Worm (Caenorhabditis elegans) whole organism, L2 larva: ENCODE data around the gene C47D12.2.

Source experiments
- R02D3.7 ChIP-seq: fragments of 150-350 bp; optimal IDR thresholded peaks from 2 replicates; lab custom pipeline; 2014; ENCODE audit warnings: missing biosample characterization, missing genetic modification characterization
- ama-1 ChIP-seq: fragments of 150-350 bp; optimal IDR thresholded peaks from 2 replicates; lab custom pipeline; 2018; ENCODE audit warnings: inconsistent platforms
- ceh-82 ChIP-seq: fragments of 150-350 bp; optimal IDR thresholded peaks from 2 replicates; lab custom pipeline; 2014; ENCODE audit warnings: missing biosample characterization, missing genetic modification characterization
- egl-27 ChIP-seq: sonication (generic microtip); optimal IDR thresholded peaks from 3 replicates; lab custom pipeline; 2017; ENCODE audit warnings: missing biosample characterization, missing genetic modification reagents, missing genetic modification characterization
- lin-39 ChIP-seq: fragments of 150-350 bp; optimal IDR thresholded peaks from 2 replicates; lab custom pipeline; 2014; ENCODE audit warnings: missing biosample characterization, missing genetic modification reagents, missing genetic modification characterization
- mdl-1 ChIP-seq, 2 experiments: fragments of 150-350 bp in 1 of 2; sonication (generic microtip) in 1 of 2; optimal IDR thresholded peaks; 2 replicates each; lab custom pipeline; 2017; ENCODE audit warnings: missing biosample characterization in 2 of 2, missing genetic modification characterization in 2 of 2
- nhr-10 ChIP-seq: sonication (generic microtip); optimal IDR thresholded peaks from 2 replicates; lab custom pipeline; 2017; ENCODE audit warnings: missing biosample characterization, missing genetic modification characterization
- nhr-23 ChIP-seq: fragments of 150-350 bp; optimal IDR thresholded peaks from 2 replicates; lab custom pipeline; 2014; ENCODE audit warnings: missing biosample characterization, missing genetic modification reagents, missing genetic modification characterization
- peb-1 ChIP-seq: fragments of 150-350 bp; optimal IDR thresholded peaks from 2 replicates; lab custom pipeline; 2014; ENCODE audit warnings: missing biosample characterization, missing genetic modification characterization
- snpc-4 ChIP-seq: fragments of 150-350 bp; optimal IDR thresholded peaks from 2 replicates; lab custom pipeline; 2014; ENCODE audit warnings: missing biosample characterization, missing genetic modification characterization
- unc-39 ChIP-seq: fragments of 150-350 bp; optimal IDR thresholded peaks from 2 replicates; lab custom pipeline; 2014; ENCODE audit warnings: missing biosample characterization, missing genetic modification characterization
- unc-55 ChIP-seq: fragments of 150-350 bp; sonication (generic microtip); optimal IDR thresholded peaks from 3 replicates; lab custom pipeline; 2014; ENCODE audit warnings: missing biosample characterization, missing genetic modification reagents, missing genetic modification characterization

DNA sequence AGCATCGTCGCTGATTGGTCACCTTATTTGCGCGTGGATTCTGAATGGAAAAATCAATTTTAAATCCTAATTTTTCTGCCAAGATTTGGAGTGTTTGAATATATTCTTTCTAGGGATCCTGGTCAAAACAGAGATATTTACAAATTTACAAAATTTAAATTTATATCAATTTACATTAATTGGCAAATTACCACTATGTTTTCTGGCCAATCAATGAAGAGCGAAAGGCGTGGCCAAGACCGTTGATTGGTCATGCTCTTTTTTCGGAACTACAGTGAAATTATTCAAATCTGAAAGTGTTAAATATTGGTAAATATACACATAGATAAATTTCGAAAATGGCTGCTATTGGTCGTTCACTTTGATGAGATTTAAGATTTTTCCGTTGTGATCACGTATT, 33.4 kb upstream of the C47D12.2 start:
- TF ChIP-seq peb-1 = no peak
- no peak for TF ChIP-seq ceh-82
- no peak for TF ChIP-seq mdl-1 (tag; optimal IDR thresholded peaks at IDR 0.05; lab: Kevin White, UChicago)
- TF ChIP-seq nhr-23 = no peak
- TF ChIP-seq lin-39 = no peak
- TF ChIP-seq ama-1 (lab: Kevin White, UChicago) = no peak
- TF ChIP-seq egl-27 = no peak
- TF ChIP-seq unc-39 (tag; lab: Kevin White, UChicago) = no peak
- no peak for TF ChIP-seq unc-55 (GFP tag; lab: Kevin White, UChicago)
- TF ChIP-seq nhr-10 = no peak
- TF ChIP-seq R02D3.7 (tag; lab: Kevin White, UChicago) = no peak
- no peak for TF ChIP-seq snpc-4 (tag; lab: Kevin White, UChicago)
